Fruit fly (Drosophila melanogaster): ENCODE data around the gene Tdh.

Gene Tdh

DNA sequence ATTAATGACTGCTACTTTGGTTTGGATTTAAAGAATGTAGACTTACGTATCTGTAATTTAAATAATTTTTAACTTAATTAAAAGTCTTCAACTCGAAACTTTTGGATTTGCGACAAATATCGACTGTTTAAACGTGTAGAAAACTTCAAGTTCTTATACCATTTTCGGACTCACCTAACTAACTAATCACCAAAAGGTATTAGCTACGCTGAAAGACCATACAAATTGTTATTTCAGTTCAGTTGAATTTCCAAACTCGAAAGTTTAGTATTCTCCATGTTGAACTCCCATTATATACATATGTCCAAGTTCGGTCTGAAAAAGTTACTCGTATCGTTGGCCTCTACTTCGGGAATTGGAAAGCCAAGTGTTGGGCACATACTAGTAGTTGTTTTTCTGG is 39.0 kb downstream of the Tdh start, which contains the start of gene CG5078:
CG5078 (plus strand) TSS at position 301 of the 400 bp plus-strand sequence.
- TF ChIP-seq Ets65A (GFP tag), result peak; percentile 66
- TF ChIP-seq sens-2 (GFP tag; IDR thresholded peaks at IDR 0.05), result no peak
- peak; percentile 2 for TF ChIP-seq sens (GFP tag)
- TF ChIP-seq Hsf (GFP tag; optimal IDR thresholded peaks at IDR 0.05), result no peak

DNA sequence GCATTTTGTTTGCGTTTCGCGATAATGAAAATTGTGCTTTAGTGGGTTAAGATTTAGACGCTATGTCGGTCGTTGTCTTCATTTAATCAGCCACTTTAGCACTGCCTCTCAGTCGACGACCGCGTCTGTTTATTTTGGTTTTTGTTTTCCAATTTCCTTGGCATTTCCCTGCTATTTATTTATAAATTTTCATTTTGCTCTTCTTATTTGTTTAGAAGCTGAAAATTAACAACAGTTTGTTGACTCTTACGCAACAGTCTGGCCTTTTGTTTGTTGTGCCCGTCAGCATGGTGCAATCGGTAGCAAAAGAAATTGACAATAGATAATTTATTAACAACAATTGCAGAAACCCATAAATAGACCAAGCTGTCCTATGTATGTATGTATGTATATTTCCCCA is 40.8 kb downstream of the Tdh start:
- TF ChIP-seq otp (GFP tag; IDR thresholded peaks at IDR 0.05) (0 out of 3 replicates have a peak, but pooled peaks have one; percentile 28), gem (tag; optimal IDR thresholded peaks at IDR 0.05) (peak; percentile 22), lola (GFP tag; optimal IDR thresholded peaks at IDR 0.05) (peak in 1 of 3 experiments; percentile 14), mld (GFP tag; IDR thresholded peaks at IDR 0.05; ENCODE audit: partially characterized antibody) (no peak), slou (GFP tag; optimal IDR thresholded peaks at IDR 0.05) (no peak), nom (GFP tag; optimal IDR thresholded peaks at IDR 0.05) (no peak), MBD-R2 (GFP tag; IDR thresholded peaks at IDR 0.05) (no peak; the same call in 1 of the 2 replicates), CG17568 (GFP tag; optimal IDR thresholded peaks at IDR 0.05) (peak; percentile 31), croc (GFP tag; conservative IDR thresholded peaks at IDR 0.05) (no peak), sens (GFP tag) (peak; percentile 9), HHEX (GFP tag; optimal IDR thresholded peaks at IDR 0.05) (peak; percentile 18), maf-S (GFP tag; optimal IDR thresholded peaks at IDR 0.05) (no peak), tgo (GFP tag; IDR thresholded peaks at IDR 0.05) (no peak), trem (tag; optimal IDR thresholded peaks at IDR 0.05) (peak; percentile 10), NfI (GFP tag; optimal IDR thresholded peaks at IDR 0.05) (no peak), Xrp1 (GFP tag; IDR thresholded peaks at IDR 0.05) (peak; percentile 56; the same call in 1 of the 2 replicates), Kr (GFP tag; optimal IDR thresholded peaks at IDR 0.05) (no peak), CG33213 (GFP tag; optimal IDR thresholded peaks at IDR 0.05) (peak; percentile 21), fd102C (GFP tag; optimal IDR thresholded peaks at IDR 0.05) (peak; percentile 42), fd64A (GFP tag; optimal IDR thresholded peaks at IDR 0.05) (peak; percentile 53), bowl (GFP tag; IDR thresholded peaks at IDR 0.05) (0 out of 2 replicates have a peak, but pooled peaks have one; percentile 12), Sin3A (optimal IDR thresholded peaks at IDR 0.05) (no peak), CG5953 (GFP tag; IDR thresholded peaks at IDR 0.05) (no peak), bsh (GFP tag; optimal IDR thresholded peaks at IDR 0.05) (peak in 1 of 2 experiments; percentile 17), ATbp (GFP tag; optimal IDR thresholded peaks at IDR 0.05) (peak; percentile 45), CoRest (tag; optimal IDR thresholded peaks at IDR 0.05) (no peak), Rx (GFP tag; IDR thresholded peaks at IDR 0.05) (0 out of 2 replicates have a peak, but pooled peaks have one; percentile 6), Oaz (GFP tag; IDR thresholded peaks at IDR 0.05) (no peak), CG2678 (tag; optimal IDR thresholded peaks at IDR 0.05) (peak; percentile 20), zfh1 (GFP tag; IDR thresholded peaks at IDR 0.05) (no peak), D (optimal IDR thresholded peaks at IDR 0.05) (no peak), D (GFP tag; optimal IDR thresholded peaks at IDR 0.05) (peak; percentile 25), HLH3B (GFP tag; IDR thresholded peaks at IDR 0.05) (peak; percentile 6; the same call in 1 of the 2 replicates), Dbx (GFP tag; IDR thresholded peaks at IDR 0.05) (0 out of 3 replicates have a peak, but pooled peaks have one; percentile 40), CG15696 (tag; optimal IDR thresholded peaks at IDR 0.05) (peak; percentile 38), br (optimal IDR thresholded peaks at IDR 0.05) (no peak), CG1233 (GFP tag; optimal IDR thresholded peaks at IDR 0.05) (peak; percentile 28), CG2202 (tag; optimal IDR thresholded peaks at IDR 0.05) (peak; percentile 26), CG7987 (GFP tag; optimal IDR thresholded peaks at IDR 0.05) (peak; percentile 1), CG14710 (tag; optimal IDR thresholded peaks at IDR 0.05) (peak; percentile 10), CG33557 (GFP tag; optimal IDR thresholded peaks at IDR 0.05) (peak; percentile 15), lov (optimal IDR thresholded peaks at IDR 0.05) (no peak), lov (GFP tag; IDR thresholded peaks at IDR 0.05) (0 out of 3 replicates have a peak, but pooled peaks have one; percentile 43), CG7745 (tag; optimal IDR thresholded peaks at IDR 0.05) (peak; percentile 37), ssp (GFP tag; IDR thresholded peaks at IDR 0.05) (no peak), CG15601 (tag; optimal IDR thresholded peaks at IDR 0.05) (peak; percentile 28)
